Fruit fly (Drosophila melanogaster): ENCODE data around the gene CG14570.

CG14570 gene

dm6 chr3L:21728616-21729047 is 1.6 kb downstream of the CG14570 start, which contains the start of the genes CG11247 and Polr2H (continued):
- peak; percentile 10; the same call in 1 of the 2 replicates for TF ChIP-seq tna (GFP tag; IDR thresholded peaks at IDR 0.05; ENCODE audit: partially characterized antibody)
- TF ChIP-seq CTCF (GFP tag; optimal IDR thresholded peaks at IDR 0.05) = no peak
- peak; percentile 89 for TF ChIP-seq eyg (GFP tag; optimal IDR thresholded peaks at IDR 0.05)
- peak; percentile 86 for TF ChIP-seq CG16813 (GFP tag; IDR thresholded peaks at IDR 0.05; ENCODE audit: partially characterized antibody)
- no peak for TF ChIP-seq MESR4 (GFP tag; optimal IDR thresholded peaks at IDR 0.05)
- no peak for TF ChIP-seq br (optimal IDR thresholded peaks at IDR 0.05)
- peak; percentile 90 for TF ChIP-seq CG2199 (GFP tag; IDR thresholded peaks at IDR 0.05)
- peak; percentile 75 for TF ChIP-seq CG6791 (GFP tag; IDR thresholded peaks at IDR 0.05; ENCODE audit: partially characterized antibody)
- peak; percentile 75 for TF ChIP-seq CG15601 (tag; optimal IDR thresholded peaks at IDR 0.05)
- peak; percentile 83 for TF ChIP-seq CG8924 (tag; optimal IDR thresholded peaks at IDR 0.05)
- TF ChIP-seq lov (optimal IDR thresholded peaks at IDR 0.05) = no peak
- peak; percentile 81; the same call in 2 of the 3 replicates for TF ChIP-seq lov (GFP tag; IDR thresholded peaks at IDR 0.05)
- TF ChIP-seq CG1233 (GFP tag; optimal IDR thresholded peaks at IDR 0.05) = peak; percentile 79
- no peak for TF ChIP-seq Hr39 (optimal IDR thresholded peaks at IDR 0.05)
- peak; percentile 87 for TF ChIP-seq jigr1 (GFP tag; IDR thresholded peaks at IDR 0.05)
- peak; percentile 93 for TF ChIP-seq esg (GFP tag; conservative IDR thresholded peaks at IDR 0.05)
- peak; percentile 88 for TF ChIP-seq sug (tag; optimal IDR thresholded peaks at IDR 0.05)
- peak; percentile 91 for TF ChIP-seq gro (GFP tag; optimal IDR thresholded peaks at IDR 0.05)
- TF ChIP-seq CG10654 (GFP tag; optimal IDR thresholded peaks at IDR 0.05) = peak; percentile 93
- peak; percentile 80 for TF ChIP-seq CG3163 (GFP tag; optimal IDR thresholded peaks at IDR 0.05)
- 0 out of 2 replicates have a peak, but pooled peaks have one; percentile 34 for TF ChIP-seq CG4360 (GFP tag; IDR thresholded peaks at IDR 0.05)
- TF ChIP-seq Stat92E (GFP tag; optimal IDR thresholded peaks at IDR 0.05) = no peak
- TF ChIP-seq Usf (GFP tag; optimal IDR thresholded peaks at IDR 0.05) = peak; percentile 89
- peak; percentile 92 for TF ChIP-seq cato (GFP tag; optimal IDR thresholded peaks at IDR 0.05; ENCODE audit: borderline replicate concordance)
- peak; percentile 82 for TF ChIP-seq CG14050 (GFP tag; IDR thresholded peaks at IDR 0.05)
- no peak for TF ChIP-seq Trl (optimal IDR thresholded peaks at IDR 0.05)
- TF ChIP-seq Trl (GFP tag; optimal IDR thresholded peaks at IDR 0.05) = peak; percentile 95
- TF ChIP-seq CG10147 (GFP tag; optimal IDR thresholded peaks at IDR 0.05) = peak; percentile 68
- peak; percentile 81 for TF ChIP-seq GATAe (GFP tag; conservative IDR thresholded peaks at IDR 0.05)
- TF ChIP-seq CG9609 (GFP tag; optimal IDR thresholded peaks at IDR 0.05) = peak; percentile 97
- TF ChIP-seq mld (GFP tag; IDR thresholded peaks at IDR 0.05; ENCODE audit: partially characterized antibody) = no peak
- no peak; the same call in 2 of the 3 replicates for TF ChIP-seq gce (GFP tag; IDR thresholded peaks at IDR 0.05)
- TF ChIP-seq NFAT (GFP tag; IDR thresholded peaks at IDR 0.05) = peak; percentile 91
- TF ChIP-seq luna (GFP tag; optimal IDR thresholded peaks at IDR 0.05) = peak; percentile 84
- TF ChIP-seq CG31388 (GFP tag; optimal IDR thresholded peaks at IDR 0.05) = peak; percentile 71
- TF ChIP-seq inv (GFP tag; IDR thresholded peaks at IDR 0.05; ENCODE audit: partially characterized antibody) = peak; percentile 76
- TF ChIP-seq HLHmδ (GFP tag; optimal IDR thresholded peaks at IDR 0.05) = no peak
- TF ChIP-seq CG17328 (GFP tag; IDR thresholded peaks at IDR 0.05) = peak; percentile 86
- peak; percentile 88 for TF ChIP-seq CG18764 (GFP tag; optimal IDR thresholded peaks at IDR 0.05)
- no peak for TF ChIP-seq cad (GFP tag; optimal IDR thresholded peaks at IDR 0.05)
- peak; percentile 49 for TF ChIP-seq CG6254 (GFP tag; optimal IDR thresholded peaks at IDR 0.05)
- peak; percentile 90 for TF ChIP-seq unpg (GFP tag; optimal IDR thresholded peaks at IDR 0.05)
- peak; percentile 88 for TF ChIP-seq ara (GFP tag; IDR thresholded peaks at IDR 0.05)
- TF ChIP-seq Asciz (GFP tag; optimal IDR thresholded peaks at IDR 0.05) = no peak
- peak; percentile 91 for TF ChIP-seq CG4820 (GFP tag; optimal IDR thresholded peaks at IDR 0.05)
- peak; percentile 79 for TF ChIP-seq Opbp (GFP tag; IDR thresholded peaks at IDR 0.05; ENCODE audit: partially characterized antibody)
- peak; percentile 76 for TF ChIP-seq Hmx (GFP tag; optimal IDR thresholded peaks at IDR 0.05)
- peak; percentile 91 for TF ChIP-seq bcd (GFP tag; optimal IDR thresholded peaks at IDR 0.05)
- TF ChIP-seq dpn (GFP tag; optimal IDR thresholded peaks at IDR 0.05) = peak; percentile 94 to 96
- TF ChIP-seq phol (tag; optimal IDR thresholded peaks at IDR 0.05) = peak; percentile 94
- TF ChIP-seq CG10431 (GFP tag; optimal IDR thresholded peaks at IDR 0.05) = peak; percentile 41
- peak; percentile 72 for TF ChIP-seq amos (GFP tag; IDR thresholded peaks at IDR 0.05; ENCODE audit: partially characterized antibody)
